Worm (Caenorhabditis elegans) whole organism, early embryonic: ENCODE results near the gene nhr-134.

Experiments
- B0310.2 ChIP-seq: sonication (generic microtip); optimal IDR thresholded peaks from 2 replicates; lab custom pipeline; 2016; ENCODE audit warnings: mild to moderate bottlenecking, missing genetic modification characterization, missing compliant biosample characterization
- F13C5.2 ChIP-seq: sonication (generic microtip); optimal IDR thresholded peaks from 2 replicates; lab custom pipeline; 2017; ENCODE audit warnings: mild to moderate bottlenecking, missing genetic modification characterization, inconsistent platforms, missing compliant biosample characterization
- aly-1 ChIP-seq: sonication (generic microtip); optimal IDR thresholded peaks from 2 replicates; lab custom pipeline; 2016; ENCODE audit warnings: missing genetic modification characterization, missing compliant biosample characterization
- ama-1 ChIP-seq: fragments of 150-350 bp; optimal IDR thresholded peaks from 2 replicates; lab custom pipeline; 2014
- ceh-13 ChIP-seq: fragments of 200-800 bp; sonication (Bioruptor generic); optimal IDR thresholded peaks from 2 replicates; lab custom pipeline; 2018; ENCODE audit warnings: mild to moderate bottlenecking, missing genetic modification characterization, missing compliant biosample characterization
- ceh-36 ChIP-seq: sonication (generic microtip); optimal IDR thresholded peaks from 2 replicates; lab custom pipeline; 2016; ENCODE audit warnings: missing genetic modification characterization, inconsistent platforms, missing compliant biosample characterization
- ets-7 ChIP-seq: sonication (generic microtip); optimal IDR thresholded peaks from 2 replicates; lab custom pipeline; 2016; ENCODE audit warnings: missing genotype, missing genetic modification characterization, missing compliant biosample characterization
- flt-1 ChIP-seq: fragments of 200-800 bp; sonication (Bioruptor generic); IDR thresholded peaks from 2 replicates; pipeline ENCODE4 v1.3.6; 2022; ENCODE audit warnings: missing genetic modification characterization, missing compliant biosample characterization
- hmbx-1 ChIP-seq: sonication (generic microtip); optimal IDR thresholded peaks from 2 replicates; lab custom pipeline; 2016; ENCODE audit warnings: mild to moderate bottlenecking, missing genetic modification characterization, missing compliant biosample characterization
- hmg-4 ChIP-seq: fragments of 200-800 bp; sonication (Bioruptor generic); optimal IDR thresholded peaks from 2 replicates; lab custom pipeline; 2018; ENCODE audit warnings: mild to moderate bottlenecking, missing genetic modification characterization, missing compliant biosample characterization
- hnd-1 ChIP-seq: sonication (generic microtip); optimal IDR thresholded peaks from 2 replicates; lab custom pipeline; 2016; ENCODE audit warnings: missing genetic modification characterization, missing compliant biosample characterization
- pes-1 ChIP-seq: fragments of 200-800 bp; sonication (Bioruptor generic); IDR thresholded peaks from 2 replicates; pipeline ENCODE4 v1.3.6; 2022; ENCODE audit warnings: missing genetic modification reagents, missing genetic modification characterization, missing compliant biosample characterization
- scrt-1 ChIP-seq: fragments of 200-800 bp; sonication (Bioruptor generic); IDR thresholded peaks from 2 replicates; pipeline ENCODE4 v1.3.6; 2022; ENCODE audit warnings: missing genetic modification characterization, missing compliant biosample characterization
- sea-1 ChIP-seq: fragments of 200-800 bp; sonication (Bioruptor generic); conservative IDR thresholded peaks from 2 replicates; pipeline ENCODE4 v1.3.6; 2022; ENCODE audit warnings: missing genetic modification characterization, missing compliant biosample characterization
- tbx-11 ChIP-seq: fragments of 200-800 bp; sonication (Bioruptor generic); IDR thresholded peaks from 2 replicates; pipeline ENCODE4 v1.3.6; 2022; ENCODE audit warnings: missing genetic modification characterization, missing compliant biosample characterization
- tbx-37 ChIP-seq: fragments of 200-800 bp; sonication (Bioruptor generic); conservative IDR thresholded peaks from 2 replicates; pipeline ENCODE4 v1.3.6; 2022; ENCODE audit warnings: missing genetic modification reagents, missing genetic modification characterization, missing compliant biosample characterization
- tra-4 ChIP-seq: sonication (generic microtip); optimal IDR thresholded peaks from 2 replicates; lab custom pipeline; 2017; ENCODE audit warnings: missing genetic modification characterization, missing compliant biosample characterization

The nhr-134 gene

DNA sequence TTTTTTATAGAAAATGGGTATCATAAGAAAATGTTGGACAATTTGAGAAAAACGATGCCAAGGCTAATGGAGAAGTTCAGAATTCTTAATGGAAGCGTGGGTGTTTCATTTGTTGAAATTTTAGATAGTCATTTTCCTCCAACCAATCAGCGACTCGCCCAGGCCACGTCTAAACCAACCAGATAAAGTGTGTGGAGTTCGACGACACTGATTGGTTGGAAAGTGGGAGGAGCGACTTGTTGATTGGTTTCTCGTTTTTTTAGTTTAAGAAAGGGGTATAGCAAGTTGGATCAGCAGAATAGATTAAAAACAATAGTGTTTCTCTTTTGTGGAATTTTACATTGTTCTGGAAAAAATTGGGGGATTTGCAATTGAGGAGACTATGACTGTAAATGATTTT is 23.5 kb upstream of the nhr-134 start:
- TF ChIP-seq ama-1 (no peak), hnd-1 (tag; lab: Kevin White, UChicago) (no peak), F13C5.2 (tag; lab: Kevin White, UChicago) (no peak), tbx-37 (no peak), B0310.2 (tag; lab: Kevin White, UChicago) (no peak), ceh-13 (GFP tag; lab: Kevin White, UChicago) (no peak), sea-1 (GFP tag; lab: Robert Waterston, UW) (no peak), aly-1 (no peak), hmg-4 (GFP tag; lab: Kevin White, UChicago) (no peak)

- TF ChIP-seq aly-1: no peak
- TF ChIP-seq B0310.2 (tag; lab: Kevin White, UChicago): no peak
- no peak for TF ChIP-seq sea-1 (GFP tag; lab: Robert Waterston, UW)
- no peak for TF ChIP-seq hmbx-1 (tag; lab: Kevin White, UChicago)
- TF ChIP-seq ets-7 (tag; lab: Kevin White, UChicago): no peak
- no peak for TF ChIP-seq pes-1 (GFP tag; lab: Robert Waterston, UW)
These were observed 19.1 kb upstream of the nhr-134 start, which contains the start of gene nhr-133 for ce11 chrV:2211936-2212335. Gene nhr-133 (minus strand): TSS chrV:2212118.

DNA sequence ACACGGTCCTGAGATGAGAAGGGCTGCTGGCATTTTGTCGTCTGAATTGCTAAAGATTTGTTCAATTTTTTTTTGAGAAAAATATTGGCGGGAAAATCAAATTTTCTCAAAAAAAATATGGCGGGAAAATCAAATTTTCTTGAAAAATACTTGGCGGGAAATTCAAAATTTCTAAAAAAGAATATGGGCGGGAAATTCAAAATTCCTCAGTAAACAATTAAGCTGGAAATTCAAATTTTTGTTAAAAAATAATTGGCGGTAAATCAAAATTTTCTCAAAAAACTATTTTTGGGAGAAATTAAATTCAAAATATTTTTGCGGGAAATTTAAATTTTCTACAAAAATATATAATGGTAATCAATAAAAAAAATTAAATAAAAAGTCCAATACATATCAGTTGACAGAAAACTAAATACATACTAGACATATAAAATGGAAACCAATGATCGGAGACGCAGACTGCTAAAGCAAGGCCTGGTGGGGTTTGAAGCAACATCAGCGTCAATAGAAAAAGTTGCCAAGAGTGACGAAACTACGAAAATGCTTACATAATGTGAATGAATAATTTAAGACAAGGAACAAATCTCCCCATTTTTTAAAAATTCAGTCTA is 16.5 kb upstream of the nhr-134 start, which contains the start of gene nhr-184:
Gene nhr-184, minus strand, starts transcription at position 51 of the 611 bp plus-strand sequence.
- no peak for TF ChIP-seq ceh-36 (tag; lab: Kevin White, UChicago)
- no peak for TF ChIP-seq ama-1
- TF ChIP-seq hnd-1 (tag; lab: Kevin White, UChicago): no peak
- no peak for TF ChIP-seq hmg-4 (GFP tag; lab: Kevin White, UChicago)
- TF ChIP-seq tbx-37: no peak
- TF ChIP-seq ceh-13 (GFP tag; lab: Kevin White, UChicago): no peak
- no peak for TF ChIP-seq aly-1

DNA sequence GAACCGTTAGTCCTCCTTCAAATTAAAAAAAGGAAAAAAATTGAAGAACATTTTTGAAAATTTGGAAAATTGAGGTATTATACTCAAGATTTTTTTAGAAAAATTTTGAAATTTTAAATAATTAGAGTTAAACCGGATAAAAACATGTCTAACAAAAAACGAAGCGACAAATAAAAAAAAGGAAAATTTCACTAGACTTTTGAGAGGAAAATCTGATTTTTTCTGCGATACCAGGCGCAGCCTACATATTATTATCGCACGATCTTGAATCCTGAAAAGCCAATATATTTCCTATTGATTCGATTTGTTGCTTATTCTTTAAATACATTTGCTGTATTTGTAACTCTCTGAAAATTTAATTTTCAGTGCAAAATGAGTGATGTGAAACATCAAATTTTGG is 15.7 kb upstream of the nhr-134 start, which contains the start of gene nstp-8:
Gene nstp-8, plus strand, starts transcription at position 301 of the 400 bp plus-strand sequence.
- TF ChIP-seq hmbx-1 (tag; lab: Kevin White, UChicago): no peak
- TF ChIP-seq ets-7 (tag; lab: Kevin White, UChicago): no peak
- TF ChIP-seq ama-1: no peak
- TF ChIP-seq F13C5.2 (tag; lab: Kevin White, UChicago): no peak
- no peak for TF ChIP-seq B0310.2 (tag; lab: Kevin White, UChicago)
- no peak for TF ChIP-seq ceh-13 (GFP tag; lab: Kevin White, UChicago)
- no peak for TF ChIP-seq tra-4
- TF ChIP-seq hnd-1 (tag; lab: Kevin White, UChicago): no peak
- no peak for TF ChIP-seq flt-1
- TF ChIP-seq hmg-4 (GFP tag; lab: Kevin White, UChicago): no peak
- no peak for TF ChIP-seq ceh-36 (tag; lab: Kevin White, UChicago)
- TF ChIP-seq aly-1: no peak
- no peak for TF ChIP-seq tbx-11 (GFP tag; lab: Robert Waterston, UW)
- no peak for TF ChIP-seq tbx-37
- no peak for TF ChIP-seq sea-1 (GFP tag; lab: Robert Waterston, UW)
- no peak for TF ChIP-seq pes-1 (GFP tag; lab: Robert Waterston, UW)
- TF ChIP-seq scrt-1 (GFP tag; lab: Robert Waterston, UW): no peak

ce11 chrV:2216927-2217326 is 14.1 kb upstream of the nhr-134 start:
- no peak for TF ChIP-seq sea-1 (GFP tag; lab: Robert Waterston, UW)
- no peak for TF ChIP-seq tbx-11 (GFP tag; lab: Robert Waterston, UW)
- no peak for TF ChIP-seq flt-1
- no peak for TF ChIP-seq hmg-4 (GFP tag; lab: Kevin White, UChicago)
- TF ChIP-seq hmbx-1 (tag; lab: Kevin White, UChicago): no peak
- TF ChIP-seq pes-1 (GFP tag; lab: Robert Waterston, UW): no peak
- TF ChIP-seq ama-1: no peak
- no peak for TF ChIP-seq B0310.2 (tag; lab: Kevin White, UChicago)
- TF ChIP-seq ceh-36 (tag; lab: Kevin White, UChicago): no peak
- no peak for TF ChIP-seq tra-4
- TF ChIP-seq ets-7 (tag; lab: Kevin White, UChicago): no peak
- no peak for TF ChIP-seq F13C5.2 (tag; lab: Kevin White, UChicago)
- no peak for TF ChIP-seq hnd-1 (tag; lab: Kevin White, UChicago)
- no peak for TF ChIP-seq ceh-13 (GFP tag; lab: Kevin White, UChicago)
- TF ChIP-seq aly-1: no peak
- TF ChIP-seq tbx-37: no peak
- no peak for TF ChIP-seq scrt-1 (GFP tag; lab: Robert Waterston, UW)

DNA sequence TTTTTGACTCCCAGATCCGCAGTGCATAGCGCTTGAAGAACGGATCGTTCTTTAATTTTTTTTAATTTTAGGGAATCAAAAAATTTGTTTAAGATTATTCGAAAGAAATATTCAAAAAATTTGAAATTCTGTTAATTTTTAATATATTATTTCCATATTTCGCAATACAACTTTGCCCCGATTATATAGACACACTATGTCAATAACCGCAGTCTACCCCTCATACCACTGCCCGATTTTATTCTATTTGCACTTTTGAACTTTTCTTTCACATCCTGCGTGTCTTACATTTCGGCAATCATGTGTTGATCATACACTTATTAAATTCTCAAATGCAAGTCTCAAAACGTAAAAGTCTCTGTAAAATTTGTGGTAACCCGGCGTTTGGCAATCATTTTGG is 12.2 kb upstream of the nhr-134 start, which contains the start of gene nhr-56:
Gene nhr-56, plus strand, starts transcription at position 202 of the 400 bp plus-strand sequence.
- TF ChIP-seq ama-1: no peak
- TF ChIP-seq scrt-1 (GFP tag; lab: Robert Waterston, UW): no peak
- TF ChIP-seq aly-1: no peak
- no peak for TF ChIP-seq hmbx-1 (tag; lab: Kevin White, UChicago)
- TF ChIP-seq tra-4: no peak
- TF ChIP-seq hnd-1 (tag; lab: Kevin White, UChicago): no peak

DNA sequence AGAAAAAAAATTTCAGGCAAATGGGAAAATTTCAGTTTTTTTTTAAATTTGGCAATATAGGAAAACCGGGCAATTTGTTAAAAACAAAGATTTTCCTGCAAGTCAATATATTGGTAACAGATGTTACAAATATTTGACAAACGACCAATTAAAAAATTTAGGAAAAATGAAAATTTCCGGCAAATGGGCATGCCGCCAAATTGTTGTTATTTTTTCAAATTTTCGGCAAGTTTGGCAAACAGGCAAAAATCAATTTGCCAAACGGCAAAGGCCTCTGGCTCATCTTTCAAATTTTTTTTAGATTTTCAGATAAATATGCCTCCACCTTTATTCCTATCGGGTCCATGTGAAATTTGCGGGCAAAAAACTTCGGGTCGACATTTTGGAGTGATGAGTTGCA is 9.3 kb upstream of the nhr-134 start, which contains the start of gene nhr-128:
Gene nhr-128, plus strand, starts transcription at position 301 of the 400 bp plus-strand sequence.
- TF ChIP-seq ceh-13 (GFP tag; lab: Kevin White, UChicago): no peak
- no peak for TF ChIP-seq hnd-1 (tag; lab: Kevin White, UChicago)
- no peak for TF ChIP-seq B0310.2 (tag; lab: Kevin White, UChicago)

- TF ChIP-seq ceh-36 (tag; lab: Kevin White, UChicago): no peak
These were observed 5.9 kb upstream of the nhr-134 start, which contains the start of gene nhr-103 for ce11 chrV:2225130-2225529. Gene nhr-103 (plus strand): TSS chrV:2225430.
